Worm (Caenorhabditis elegans) whole organism, L2 larva: ENCODE measurements around the gene F59C12.4.
A peak's percentile ranks its signal among the peaks of the same experiment; 100 is the strongest.

Experiments
- C34F6.9 ChIP-seq: fragments of 150-350 bp; optimal IDR thresholded peaks from 2 replicates; lab custom pipeline; 2014; ENCODE audit warnings: missing biosample characterization, missing genetic modification characterization
- F13H6.1 ChIP-seq: sonication (generic microtip); optimal IDR thresholded peaks from 2 replicates; lab custom pipeline; 2016; ENCODE audit warnings: missing genetic modification characterization, missing compliant biosample characterization
- R02D3.7 ChIP-seq: fragments of 150-350 bp; optimal IDR thresholded peaks from 2 replicates; lab custom pipeline; 2014; ENCODE audit warnings: missing biosample characterization, missing genetic modification characterization
- ZK546.5 ChIP-seq: sonication (generic microtip); optimal IDR thresholded peaks from 2 replicates; lab custom pipeline; 2017; ENCODE audit warnings: missing biosample characterization, missing genetic modification characterization
- ama-1 ChIP-seq: fragments of 150-350 bp; optimal IDR thresholded peaks from 2 replicates; lab custom pipeline; 2018; ENCODE audit warnings: inconsistent platforms
- blmp-1 ChIP-seq: sonication (generic microtip); optimal IDR thresholded peaks from 2 replicates; lab custom pipeline; 2017; ENCODE audit warnings: missing genetic modification characterization, mild to moderate bottlenecking, missing compliant biosample characterization, antibody characterized with exemption, moderate library complexity; ENCODE audit not compliant: insufficient read depth
- ceh-16 ChIP-seq: fragments of 150-350 bp; optimal IDR thresholded peaks from 2 replicates; lab custom pipeline; 2014; ENCODE audit warnings: missing biosample characterization, missing genetic modification characterization
- crh-2 ChIP-seq: sonication (generic microtip); optimal IDR thresholded peaks from 2 replicates; lab custom pipeline; 2017; ENCODE audit warnings: missing biosample characterization, missing genetic modification characterization
- elt-1 ChIP-seq: fragments of 150-350 bp; optimal IDR thresholded peaks from 2 replicates; lab custom pipeline; 2014; ENCODE audit warnings: missing biosample characterization, missing genetic modification characterization
- fos-1 ChIP-seq: fragments of 150-350 bp; optimal IDR thresholded peaks from 2 replicates; lab custom pipeline; 2014; ENCODE audit warnings: missing biosample characterization, missing genetic modification characterization
- lin-13 ChIP-seq: fragments of 150-350 bp; optimal IDR thresholded peaks from 2 replicates; lab custom pipeline; 2014; ENCODE audit warnings: missing biosample characterization, missing genetic modification reagents, missing genetic modification characterization
- lsy-2 ChIP-seq, 2 experiments: fragments of 150-350 bp in 1 of 2; sonication (generic microtip) in 1 of 2; optimal IDR thresholded peaks; 2 replicates each; lab custom pipeline; 2014 to 2017; ENCODE audit warnings: missing biosample characterization in 2 of 2, missing genetic modification characterization in 2 of 2
- mbf-1 ChIP-seq: sonication (generic microtip); optimal IDR thresholded peaks from 2 replicates; lab custom pipeline; 2017; ENCODE audit warnings: missing biosample characterization, missing genetic modification characterization
- nhr-129 ChIP-seq: fragments of 150-350 bp; optimal IDR thresholded peaks from 2 replicates; lab custom pipeline; 2014; ENCODE audit warnings: missing biosample characterization, missing genetic modification characterization
- nhr-21 ChIP-seq: fragments of 150-350 bp; optimal IDR thresholded peaks from 2 replicates; lab custom pipeline; 2014; ENCODE audit warnings: missing biosample characterization, missing genetic modification characterization
- nhr-237 ChIP-seq: fragments of 150-350 bp; optimal IDR thresholded peaks from 2 replicates; lab custom pipeline; 2014; ENCODE audit warnings: missing biosample characterization, missing genetic modification characterization
- nhr-25 ChIP-seq: fragments of 150-350 bp; sonication (generic microtip); optimal IDR thresholded peaks from 3 replicates; lab custom pipeline; 2014; ENCODE audit warnings: missing biosample characterization, missing genetic modification characterization
- nhr-6 ChIP-seq: fragments of 150-350 bp; optimal IDR thresholded peaks from 2 replicates; lab custom pipeline; 2014; ENCODE audit warnings: missing biosample characterization, missing genetic modification characterization
- nhr-77 ChIP-seq: fragments of 150-350 bp; optimal IDR thresholded peaks from 2 replicates; lab custom pipeline; 2014; ENCODE audit warnings: missing biosample characterization, missing genetic modification characterization
- peb-1 ChIP-seq: fragments of 150-350 bp; optimal IDR thresholded peaks from 2 replicates; lab custom pipeline; 2014; ENCODE audit warnings: missing biosample characterization, missing genetic modification characterization
- sem-4 ChIP-seq: fragments of 150-350 bp; optimal IDR thresholded peaks from 2 replicates; lab custom pipeline; 2014; ENCODE audit warnings: missing biosample characterization, missing genetic modification reagents, missing genetic modification characterization
- sma-3 ChIP-seq: sonication (generic microtip); optimal IDR thresholded peaks from 2 replicates; lab custom pipeline; 2016; ENCODE audit warnings: missing genetic modification reagents, missing genetic modification characterization, missing compliant biosample characterization
- sma-9 ChIP-seq, 2 experiments: fragments of 150-350 bp in 1 of 2; sonication (generic microtip) in 1 of 2; optimal IDR thresholded peaks; 2 replicates each; lab custom pipeline; 2014 to 2016; ENCODE audit warnings: missing genetic modification characterization in 2 of 2, mild to moderate bottlenecking in 1 of 2, missing biosample characterization in 1 of 2, missing compliant biosample characterization in 1 of 2, missing genetic modification reagents in 1 of 2, moderate library complexity in 1 of 2
- snpc-4 ChIP-seq: fragments of 150-350 bp; optimal IDR thresholded peaks from 2 replicates; lab custom pipeline; 2014; ENCODE audit warnings: missing biosample characterization, missing genetic modification characterization
- unc-39 ChIP-seq: fragments of 150-350 bp; optimal IDR thresholded peaks from 2 replicates; lab custom pipeline; 2014; ENCODE audit warnings: missing biosample characterization, missing genetic modification characterization
- unc-55 ChIP-seq: fragments of 150-350 bp; sonication (generic microtip); optimal IDR thresholded peaks from 3 replicates; lab custom pipeline; 2014; ENCODE audit warnings: missing biosample characterization, missing genetic modification reagents, missing genetic modification characterization
- zag-1 ChIP-seq: fragments of 150-350 bp; optimal IDR thresholded peaks from 2 replicates; lab custom pipeline; 2014; ENCODE audit warnings: missing biosample characterization, missing genetic modification characterization
- ztf-4 ChIP-seq: fragments of 150-350 bp; optimal IDR thresholded peaks from 2 replicates; lab custom pipeline; 2014; ENCODE audit warnings: missing biosample characterization, missing genetic modification characterization

F59C12.4 gene

DNA sequence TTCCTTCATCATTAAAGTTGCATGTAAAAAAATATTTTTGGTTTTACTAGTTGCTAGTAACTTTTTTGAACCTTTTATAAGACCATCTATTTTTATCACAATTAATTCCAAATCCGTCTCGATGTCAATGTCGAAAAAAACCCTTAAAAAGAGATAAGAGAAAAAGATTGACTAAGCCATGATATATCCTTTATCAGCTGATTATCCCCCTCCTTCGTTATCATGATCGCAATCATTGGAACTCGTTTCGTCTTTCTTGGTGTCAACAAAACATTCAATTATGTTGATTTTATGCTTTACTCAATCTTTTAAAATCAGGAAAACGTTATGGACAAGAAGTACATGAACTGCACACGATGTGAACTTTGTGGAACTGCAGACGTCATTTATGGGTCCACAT, 44.3 kb downstream of the F59C12.4 start, which contains the start of gene K08B5.1:
Gene K08B5.1, plus strand, starts transcription at position 318 of the 400 bp plus-strand sequence.
- TF ChIP-seq lin-13 (GFP tag; lab: Kevin White, UChicago) (no peak), sma-9 (GFP tag; optimal IDR thresholded peaks at IDR 0.05; lab: Kevin White, UChicago) (peak; percentile 25), sma-9 (tag; optimal IDR thresholded peaks at IDR 0.05; lab: Kevin White, UChicago) (no peak), snpc-4 (tag; lab: Kevin White, UChicago) (no peak), nhr-21 (tag; lab: Kevin White, UChicago) (peak; percentile 18)
- TF ChIP-seq, all 48 proteins: peak for 2

DNA sequence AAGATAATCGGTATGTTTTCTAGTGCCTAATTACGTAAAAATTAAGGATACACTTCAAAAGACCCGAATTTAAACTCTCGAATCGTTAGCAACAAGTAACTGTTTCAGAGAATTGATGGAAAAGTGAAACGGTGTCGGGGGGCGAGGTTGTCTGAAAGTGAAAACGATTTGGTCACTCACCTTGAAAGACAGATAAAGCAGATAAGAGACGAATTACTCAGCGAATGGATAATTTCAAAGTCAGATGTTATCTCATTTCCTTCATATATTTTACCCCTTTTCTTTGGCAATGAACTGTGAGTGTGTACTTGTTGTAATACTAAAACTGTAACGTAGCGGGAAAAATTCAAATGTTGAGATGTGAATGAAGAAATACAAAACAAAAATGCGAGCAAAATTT, 46.7 kb downstream of the F59C12.4 start:
- TF ChIP-seq elt-1 (tag; lab: Kevin White, UChicago) (peak; percentile 83), sma-9 (GFP tag; optimal IDR thresholded peaks at IDR 0.05; lab: Kevin White, UChicago) (peak; percentile 70), sma-9 (tag; optimal IDR thresholded peaks at IDR 0.05; lab: Kevin White, UChicago) (no peak), ceh-16 (tag; lab: Kevin White, UChicago) (peak; percentile 86), nhr-25 (peak; percentile 76), fos-1 (tag; lab: Kevin White, UChicago) (no peak), ama-1 (lab: Kevin White, UChicago) (no peak), sma-3 (GFP tag; lab: Kevin White, UChicago) (peak; percentile 9), blmp-1 (tag; lab: Kevin White, UChicago) (peak; percentile 99), mbf-1 (tag; lab: Kevin White, UChicago) (no peak)

DNA sequence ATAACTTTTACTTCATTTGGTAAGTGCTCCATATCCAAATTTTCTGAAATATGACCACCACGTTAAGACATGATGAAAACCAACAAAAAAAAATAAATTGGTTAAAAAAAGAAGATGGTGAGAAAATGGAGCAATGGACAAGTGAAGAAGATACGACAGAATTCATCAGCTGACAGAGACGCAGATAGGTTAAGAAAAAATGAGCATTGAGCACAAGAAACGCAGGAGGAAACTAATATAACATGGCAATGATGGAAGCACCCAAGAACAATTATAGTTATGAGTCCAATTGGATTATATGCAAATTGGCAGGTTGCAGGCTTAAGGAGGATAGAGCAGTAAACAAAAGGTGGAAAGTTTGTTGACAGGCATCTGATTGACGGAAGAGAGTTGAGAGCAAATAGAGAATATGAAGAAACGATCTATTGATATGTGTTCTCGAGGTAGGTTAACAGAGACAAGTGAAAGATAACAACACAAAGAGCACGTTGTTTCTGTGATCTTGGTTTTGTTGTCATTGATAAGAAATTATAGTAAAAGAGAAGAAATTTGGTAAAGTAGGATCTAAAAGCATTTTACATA, 48.5 kb downstream of the F59C12.4 start, which contains the start of gene K08B5.2:
Gene K08B5.2, minus strand, starts transcription at position 43 of the 582 bp plus-strand sequence.
- no peak for TF ChIP-seq sem-4
- no peak for TF ChIP-seq ZK546.5
- no peak for TF ChIP-seq unc-39
- no peak for TF ChIP-seq ztf-4 (tag; lab: Kevin White, UChicago)
- no peak for TF ChIP-seq nhr-6
- peak; percentile 18 for TF ChIP-seq crh-2
- TF ChIP-seq F13H6.1 (tag; lab: Kevin White, UChicago), result peak; percentile 46
- TF ChIP-seq nhr-129, result peak; percentile 52
- TF ChIP-seq unc-55, result peak; percentile 56
- TF ChIP-seq lsy-2 (tag; optimal IDR thresholded peaks at IDR 0.05; lab: Kevin White, UChicago), result peak in 1 of 2 experiments; percentile 10
- peak; percentile 39 for TF ChIP-seq C34F6.9 (tag; lab: Kevin White, UChicago)
- no peak for TF ChIP-seq peb-1
- no peak for TF ChIP-seq nhr-237 (tag; lab: Kevin White, UChicago)
- no peak for TF ChIP-seq zag-1 (tag; lab: Kevin White, UChicago)
- no peak for TF ChIP-seq R02D3.7 (tag; lab: Kevin White, UChicago)
- TF ChIP-seq sma-9 (GFP tag; optimal IDR thresholded peaks at IDR 0.05; lab: Kevin White, UChicago), result peak; percentile 23
- TF ChIP-seq sma-9 (tag; optimal IDR thresholded peaks at IDR 0.05; lab: Kevin White, UChicago), result no peak
- no peak for TF ChIP-seq nhr-77 (tag; lab: Kevin White, UChicago)
- TF ChIP-seq lin-13 (GFP tag; lab: Kevin White, UChicago), result no peak
